Fruit fly (Drosophila melanogaster) Kc167 (cell line): ENCODE measurements around the gene mge.

Source experiments
- Myc ChIP-seq: fragments of >200 bp; optimal IDR thresholded peaks from 2 replicates; lab custom pipeline; 2017; ENCODE audit warnings: missing external identifiers
- Sin3A ChIP-seq: fragments of >200 bp; optimal IDR thresholded peaks from 2 replicates; lab custom pipeline; 2018; ENCODE audit warnings: missing external identifiers
- h ChIP-seq: fragments of >200 bp; optimal IDR thresholded peaks from 3 replicates; lab custom pipeline; 2018; ENCODE audit warnings: missing external identifiers
- insv ChIP-seq: fragments of >200 bp; optimal IDR thresholded peaks from 3 replicates; lab custom pipeline; 2018; ENCODE audit warnings: missing external identifiers
- psq ChIP-seq: fragments of >200 bp; optimal IDR thresholded peaks from 2 replicates; lab custom pipeline; 2017; ENCODE audit warnings: missing external identifiers
- ttk ChIP-seq: sonication (Bioruptor generic); optimal IDR thresholded peaks from 2 replicates; lab custom pipeline; 2017; ENCODE audit warnings: missing external identifiers

Gene mge

dm6 chr3L:3909831-3910230 is at the start of gene mge:
TSS of gene mge (minus strand) at chr3L:3909931.
- no peak for TF ChIP-seq insv (lab: Kevin White, UChicago)
- no peak for TF ChIP-seq psq (lab: Kevin White, UChicago)
- TF ChIP-seq h: no peak
- TF ChIP-seq Myc (lab: Kevin White, UChicago): no peak
- no peak for TF ChIP-seq Sin3A (lab: Kevin White, UChicago)
- no peak for TF ChIP-seq ttk (lab: Kevin White, UChicago)

- TF ChIP-seq Sin3A (lab: Kevin White, UChicago): no peak
- no peak for TF ChIP-seq insv (lab: Kevin White, UChicago)
- TF ChIP-seq h: no peak
- no peak for TF ChIP-seq ttk (lab: Kevin White, UChicago)
- no peak for TF ChIP-seq Myc (lab: Kevin White, UChicago)
- TF ChIP-seq psq (lab: Kevin White, UChicago): no peak
These were observed 42.7 kb upstream of the mge start, which contains the start of gene CG14984 for dm6 chr3L:3952468-3952867. TSS of gene CG14984 (minus strand) at chr3L:3952550.

- no peak for TF ChIP-seq Sin3A (lab: Kevin White, UChicago)
- TF ChIP-seq psq (lab: Kevin White, UChicago): no peak
- no peak for TF ChIP-seq Myc (lab: Kevin White, UChicago)
- TF ChIP-seq insv (lab: Kevin White, UChicago): no peak
- no peak for TF ChIP-seq ttk (lab: Kevin White, UChicago)
- TF ChIP-seq h: no peak
These were observed 42.1 kb upstream of the mge start for dm6 chr3L:3951875-3952274.

dm6 chr3L:3949205-3949604 is 39.5 kb upstream of the mge start, which contains the start of gene CG14983:
TSS of gene CG14983 (minus strand) at chr3L:3949305.
- TF ChIP-seq psq (lab: Kevin White, UChicago): no peak
- no peak for TF ChIP-seq Myc (lab: Kevin White, UChicago)
- no peak for TF ChIP-seq h
- no peak for TF ChIP-seq insv (lab: Kevin White, UChicago)
- TF ChIP-seq Sin3A (lab: Kevin White, UChicago): no peak
- no peak for TF ChIP-seq ttk (lab: Kevin White, UChicago)

- TF ChIP-seq psq (lab: Kevin White, UChicago): no peak
- no peak for TF ChIP-seq insv (lab: Kevin White, UChicago)
- TF ChIP-seq Myc (lab: Kevin White, UChicago): no peak
- no peak for TF ChIP-seq Sin3A (lab: Kevin White, UChicago)
- no peak for TF ChIP-seq h
These were observed 37.7 kb upstream of the mge start, which contains the start of gene CG10853 for dm6 chr3L:3947301-3947941. TSS of gene CG10853 (plus strand) at chr3L:3947891.

dm6 chr3L:3942241-3943028 is 32.7 kb upstream of the mge start, which contains the start of the genes CG10863 and CG14982:
TSS of gene CG10863 (minus strand) at chr3L:3942465.
TSS of gene CG14982 (plus strand) at chr3L:3942710.
- TF ChIP-seq psq (lab: Kevin White, UChicago) (no peak), ttk (lab: Kevin White, UChicago) (no peak), insv (lab: Kevin White, UChicago) (no peak), h (no peak), Sin3A (lab: Kevin White, UChicago) (no peak), Myc (lab: Kevin White, UChicago) (no peak)

- no peak for TF ChIP-seq insv (lab: Kevin White, UChicago)
- TF ChIP-seq h: no peak
- no peak for TF ChIP-seq Myc (lab: Kevin White, UChicago)
- TF ChIP-seq psq (lab: Kevin White, UChicago): no peak
- no peak for TF ChIP-seq ttk (lab: Kevin White, UChicago)
- TF ChIP-seq Sin3A (lab: Kevin White, UChicago): no peak
These were observed 30.5 kb upstream of the mge start, which contains the start of gene CG12766 for dm6 chr3L:3940075-3940819. TSS of gene CG12766 (minus strand) at chr3L:3940125.

- TF ChIP-seq insv (lab: Kevin White, UChicago): no peak
- no peak for TF ChIP-seq Myc (lab: Kevin White, UChicago)
- TF ChIP-seq ttk (lab: Kevin White, UChicago): no peak
- TF ChIP-seq Sin3A (lab: Kevin White, UChicago): no peak
- no peak for TF ChIP-seq psq (lab: Kevin White, UChicago)
- TF ChIP-seq h: no peak
These were observed 28.1 kb upstream of the mge start, which contains the start of gene CG10866 for dm6 chr3L:3937806-3938205. TSS of gene CG10866 (minus strand) at chr3L:3937992.

dm6 chr3L:3935567-3936207 is 26.0 kb upstream of the mge start, which contains the start of gene Eip63F-1:
TSS of gene Eip63F-1 (minus strand) at chr3L:3935617.
- TF ChIP-seq ttk (lab: Kevin White, UChicago) (no peak), Myc (lab: Kevin White, UChicago) (no peak), insv (lab: Kevin White, UChicago) (no peak), Sin3A (lab: Kevin White, UChicago) (no peak), psq (lab: Kevin White, UChicago) (no peak), h (no peak)

dm6 chr3L:3934110-3934509 is 24.4 kb upstream of the mge start:
- no peak for TF ChIP-seq h
- TF ChIP-seq Myc (lab: Kevin White, UChicago): no peak
- TF ChIP-seq ttk (lab: Kevin White, UChicago): no peak
- TF ChIP-seq insv (lab: Kevin White, UChicago): no peak
- TF ChIP-seq Sin3A (lab: Kevin White, UChicago): no peak
- no peak for TF ChIP-seq psq (lab: Kevin White, UChicago)
